Fruit fly (Drosophila melanogaster) whole organism, embryonic: ENCODE measurements around the gene CG3919.

Experiments used
- CG10209 ChIP-seq: fragments of 200-800 bp; sonication (Bioruptor generic); optimal IDR thresholded peaks from 3 replicates; lab custom pipeline; 2017; ENCODE audit warnings: missing biosample characterization, mild to moderate bottlenecking, missing genetic modification characterization, missing genetic modification reagents
- CG12155 ChIP-seq: fragments of 200-800 bp; sonication (Bioruptor generic); optimal IDR thresholded peaks from 3 replicates; lab custom pipeline; 2016; ENCODE audit warnings: missing biosample characterization, missing genetic modification characterization
- CG14710 ChIP-seq: fragments of 200-800 bp; sonication (Bioruptor generic); optimal IDR thresholded peaks from 3 replicates; lab custom pipeline; 2019; ENCODE audit warnings: missing biosample characterization, mild to moderate bottlenecking, missing genetic modification characterization, moderate library complexity
- CG15269 ChIP-seq: fragments of 200-800 bp; sonication (Bioruptor generic); optimal IDR thresholded peaks from 2 replicates; lab custom pipeline; 2018; ENCODE audit warnings: missing biosample characterization, mild to moderate bottlenecking, missing genetic modification characterization, moderate library complexity
- CG18476 ChIP-seq: fragments of 200-800 bp; sonication (Bioruptor generic); optimal IDR thresholded peaks from 2 replicates; lab custom pipeline; 2016; ENCODE audit warnings: missing biosample characterization, mild to moderate bottlenecking, missing genetic modification characterization
- CG2120 ChIP-seq: fragments of 200-800 bp; sonication (Bioruptor generic); optimal IDR thresholded peaks from 3 replicates; lab custom pipeline; 2016; ENCODE audit warnings: missing biosample characterization, missing genetic modification characterization
- CG30431 ChIP-seq: fragments of 200-800 bp; sonication (Bioruptor generic); optimal IDR thresholded peaks from 2 replicates; lab custom pipeline; 2017; ENCODE audit warnings: missing biosample characterization, missing genetic modification characterization
- CG31441 ChIP-seq: fragments of 200-800 bp; sonication (Bioruptor generic); IDR thresholded peaks from 2 replicates; pipeline ENCODE4 v1.3.6; 2022; ENCODE audit warnings: missing biosample characterization, missing genetic modification characterization
- CG3163 ChIP-seq: fragments of 200-800 bp; sonication (Bioruptor generic); optimal IDR thresholded peaks from 3 replicates; lab custom pipeline; 2016; ENCODE audit warnings: missing biosample characterization, missing genetic modification characterization
- CG3281 ChIP-seq: fragments of 200-800 bp; sonication (Bioruptor generic); optimal IDR thresholded peaks from 3 replicates; lab custom pipeline; 2017; ENCODE audit warnings: missing biosample characterization, mild to moderate bottlenecking, missing genetic modification characterization
- CG4282 ChIP-seq: fragments of 200-800 bp; sonication (Bioruptor generic); optimal IDR thresholded peaks from 2 replicates; lab custom pipeline; 2016; ENCODE audit warnings: missing biosample characterization, missing genetic modification characterization
- CG4820 ChIP-seq: fragments of 200-800 bp; sonication (Bioruptor generic); optimal IDR thresholded peaks from 3 replicates; lab custom pipeline; 2016; ENCODE audit warnings: missing biosample characterization, missing genetic modification characterization
- CG5245 ChIP-seq: fragments of 200-800 bp; sonication (Bioruptor generic); optimal IDR thresholded peaks from 3 replicates; lab custom pipeline; 2016; ENCODE audit warnings: missing biosample characterization, missing genetic modification characterization
- CG6654 ChIP-seq: fragments of 200-800 bp; sonication (Bioruptor generic); optimal IDR thresholded peaks from 2 replicates; lab custom pipeline; 2017; ENCODE audit warnings: missing biosample characterization, mild to moderate bottlenecking, missing genetic modification characterization
- CG7556 ChIP-seq: fragments of 200-800 bp; sonication (Bioruptor generic); optimal IDR thresholded peaks from 2 replicates; lab custom pipeline; 2017; ENCODE audit warnings: missing biosample characterization, mild to moderate bottlenecking, missing genetic modification characterization
- CG8924 ChIP-seq: fragments of 200-800 bp; optimal IDR thresholded peaks from 3 replicates; lab custom pipeline; 2019; ENCODE audit warnings: missing biosample characterization, mild to moderate bottlenecking, missing genetic modification characterization, moderate library complexity
- CG9215 ChIP-seq: fragments of 200-800 bp; sonication (Bioruptor generic); IDR thresholded peaks from 2 replicates; pipeline ENCODE4 v1.3.6; 2022; ENCODE audit warnings: missing biosample characterization, missing genetic modification characterization
- CG9932 ChIP-seq: fragments of 200-800 bp; sonication (Bioruptor generic); IDR thresholded peaks from 2 replicates; pipeline ENCODE4 v1.3.6; 2022; ENCODE audit warnings: missing biosample characterization, missing genetic modification characterization
- D19B ChIP-seq: fragments of 200-800 bp; sonication (Bioruptor generic); optimal IDR thresholded peaks from 2 replicates; lab custom pipeline; 2017; ENCODE audit warnings: missing biosample characterization, mild to moderate bottlenecking, missing genetic modification characterization
- Dbx ChIP-seq: fragments of 200-800 bp; sonication (Bioruptor generic); IDR thresholded peaks from 3 replicates; pipeline ENCODE4 v1.3.6; 2022; ENCODE audit warnings: missing biosample characterization, missing genetic modification characterization
- Dip2 ChIP-seq: fragments of 200-800 bp; sonication (Bioruptor generic); IDR thresholded peaks from 2 replicates; pipeline ENCODE4 v1.3.6; 2022; ENCODE audit warnings: missing biosample characterization, missing genetic modification characterization
- E2f2 ChIP-seq: fragments of 200-800 bp; sonication (Bioruptor generic); IDR thresholded peaks from 2 replicates; pipeline ENCODE4 v1.3.6; 2022; ENCODE audit warnings: missing biosample characterization, missing genetic modification characterization
- Hr39 ChIP-seq: fragments of >200 bp; optimal IDR thresholded peaks from 2 replicates; lab custom pipeline; 2017
- Hr51 ChIP-seq, 2 experiments: fragments of 200-800 bp; sonication (Bioruptor generic); optimal IDR thresholded peaks; 2 replicates in 1 of 2; 3 replicates in 1 of 2; lab custom pipeline; 2016 to 2018; ENCODE audit warnings: missing biosample characterization in 2 of 2, missing genetic modification characterization in 2 of 2, mild to moderate bottlenecking in 1 of 2, moderate library complexity in 1 of 2
- Hr78 ChIP-seq, 2 experiments: fragments of 200-800 bp in 1 of 2; fragments of >200 bp in 1 of 2; sonication (Bioruptor generic) in 1 of 2; optimal IDR thresholded peaks; 2 replicates each; lab custom pipeline; 2017 to 2019; ENCODE audit warnings: missing biosample characterization in 2 of 2, missing genetic modification characterization in 2 of 2, mild to moderate bottlenecking in 1 of 2, moderate library complexity in 1 of 2
- Lpt ChIP-seq: fragments of >200 bp; optimal IDR thresholded peaks from 2 replicates; lab custom pipeline; 2018; ENCODE audit warnings: missing biosample characterization, missing genetic modification characterization
- Mes4 ChIP-seq: fragments of 200-800 bp; sonication (Bioruptor generic); optimal IDR thresholded peaks from 2 replicates; lab custom pipeline; 2016; ENCODE audit warnings: missing biosample characterization, missing genetic modification characterization
- Mrtf ChIP-seq: fragments of 200-800 bp; sonication (Bioruptor generic); IDR thresholded peaks from 3 replicates; pipeline ENCODE4 v1.3.6; 2022; ENCODE audit warnings: missing biosample characterization, missing genetic modification characterization
- Opbp ChIP-seq: fragments of 200-800 bp; sonication (Bioruptor generic); IDR thresholded peaks from 3 replicates; pipeline ENCODE4 v1.3.6; 2022; ENCODE audit warnings: missing biosample characterization, missing genetic modification characterization; ENCODE audit not compliant: partially characterized antibody
- Ptx1 ChIP-seq: fragments of 200-800 bp; sonication (Bioruptor generic); IDR thresholded peaks from 2 replicates; pipeline ENCODE4 v1.3.6; 2022; ENCODE audit warnings: missing biosample characterization, missing genetic modification characterization
- Rx ChIP-seq: fragments of 200-800 bp; sonication (Bioruptor generic); IDR thresholded peaks from 2 replicates; pipeline ENCODE4 v1.3.6; 2022; ENCODE audit warnings: missing biosample characterization, missing genetic modification characterization
- Sox100B ChIP-seq: fragments of 200-800 bp; sonication (Bioruptor generic); optimal IDR thresholded peaks from 3 replicates; lab custom pipeline; 2018; ENCODE audit warnings: missing biosample characterization, mild to moderate bottlenecking, missing genetic modification characterization
- Stat92E ChIP-seq, 3 experiments: fragments of >200 bp in 2 of 3; fragments of 200-800 bp in 1 of 3; sonication (Bioruptor generic) in 1 of 3; optimal IDR thresholded peaks; 2 replicates each; lab custom pipeline; 2017 to 2019; ENCODE audit warnings: missing biosample characterization in 3 of 3, missing genetic modification characterization in 3 of 3, mild to moderate bottlenecking in 1 of 3, moderate library complexity in 1 of 3
- TFAM ChIP-seq: fragments of 200-800 bp; sonication (Bioruptor generic); optimal IDR thresholded peaks from 2 replicates; lab custom pipeline; 2017; ENCODE audit warnings: missing biosample characterization, missing genetic modification characterization, inconsistent platforms
- Trl ChIP-seq, 3 experiments: fragments of >200 bp in 2 of 3; fragments of 200-800 bp in 1 of 3; sonication (Bioruptor generic) in 1 of 3; optimal IDR thresholded peaks; 2 replicates in 1 of 3; 3 replicates in 2 of 3; lab custom pipeline; 2016 to 2017; ENCODE audit warnings: missing biosample characterization in 1 of 3, missing genetic modification characterization in 1 of 3
- Xbp1 ChIP-seq: fragments of 200-800 bp; sonication (Bioruptor generic); optimal IDR thresholded peaks from 3 replicates; lab custom pipeline; 2016; ENCODE audit warnings: missing biosample characterization, mild to moderate bottlenecking, missing genetic modification characterization
- ase ChIP-seq: fragments of 200-800 bp; sonication (Bioruptor generic); IDR thresholded peaks from 3 replicates; pipeline ENCODE4 v1.3.6; 2022; ENCODE audit warnings: missing biosample characterization, missing genetic modification characterization
- bab2 ChIP-seq: fragments of 200-800 bp; sonication (Bioruptor generic); optimal IDR thresholded peaks from 2 replicates; lab custom pipeline; 2016; ENCODE audit warnings: missing biosample characterization, missing genetic modification characterization
- caup ChIP-seq: fragments of 200-800 bp; sonication (Bioruptor generic); optimal IDR thresholded peaks from 3 replicates; lab custom pipeline; 2017; ENCODE audit warnings: missing biosample characterization, mild to moderate bottlenecking, missing genetic modification characterization, moderate library complexity; ENCODE audit not compliant: severe bottlenecking
- ftz-f1 ChIP-seq: fragments of 200-800 bp; sonication (Bioruptor generic); optimal IDR thresholded peaks from 2 replicates; lab custom pipeline; 2016; ENCODE audit warnings: missing biosample characterization, missing genetic modification characterization
- gsb-n ChIP-seq: fragments of 200-800 bp; sonication (Bioruptor generic); optimal IDR thresholded peaks from 3 replicates; lab custom pipeline; 2018; ENCODE audit warnings: missing biosample characterization, mild to moderate bottlenecking, missing genetic modification characterization
- gt ChIP-seq: fragments of 200-800 bp; sonication (Bioruptor generic); IDR thresholded peaks from 2 replicates; pipeline ENCODE4 v1.3.6; 2022; ENCODE audit warnings: missing biosample characterization, missing genetic modification characterization
- kah ChIP-seq: fragments of 200-800 bp; sonication (Bioruptor generic); optimal IDR thresholded peaks from 2 replicates; lab custom pipeline; 2018; ENCODE audit warnings: missing biosample characterization, mild to moderate bottlenecking, missing genetic modification characterization
- klu ChIP-seq: fragments of 200-800 bp; sonication (Bioruptor generic); IDR thresholded peaks from 2 replicates; pipeline ENCODE4 v1.3.6; 2022; ENCODE audit warnings: missing biosample characterization, missing genetic modification characterization
- pfk ChIP-seq: fragments of 200-800 bp; sonication (Bioruptor generic); optimal IDR thresholded peaks from 2 replicates; lab custom pipeline; 2018; ENCODE audit warnings: missing biosample characterization, mild to moderate bottlenecking, missing genetic modification characterization, moderate library complexity
- pita ChIP-seq: fragments of 200-800 bp; sonication (Bioruptor generic); optimal IDR thresholded peaks from 2 replicates; lab custom pipeline; 2017; ENCODE audit warnings: missing biosample characterization, mild to moderate bottlenecking, missing genetic modification characterization
- psq ChIP-seq: fragments of 200-800 bp; sonication (Bioruptor generic); optimal IDR thresholded peaks from 2 replicates; lab custom pipeline; 2017; ENCODE audit warnings: missing biosample characterization, missing genetic modification characterization
- ranshi ChIP-seq: fragments of 200-800 bp; sonication (Bioruptor generic); IDR thresholded peaks from 2 replicates; pipeline ENCODE4 v1.3.6; 2022; ENCODE audit warnings: missing biosample characterization, missing genetic modification characterization
- sqz ChIP-seq: fragments of 200-800 bp; sonication (Bioruptor generic); optimal IDR thresholded peaks from 3 replicates; lab custom pipeline; 2018; ENCODE audit warnings: missing biosample characterization, mild to moderate bottlenecking, missing genetic modification characterization
- twi ChIP-seq: fragments of 200-800 bp; optimal IDR thresholded peaks from 2 replicates; lab custom pipeline; 2019; ENCODE audit warnings: missing biosample characterization, mild to moderate bottlenecking, missing genetic modification characterization, moderate library complexity
- vvl ChIP-seq: fragments of 200-800 bp; sonication (Bioruptor generic); IDR thresholded peaks from 2 replicates; pipeline ENCODE4 v1.3.6; 2022; ENCODE audit warnings: missing biosample characterization, missing genetic modification characterization
- zfh2 ChIP-seq: fragments of 200-800 bp; sonication (Bioruptor generic); optimal IDR thresholded peaks from 2 replicates; lab custom pipeline; 2016; ENCODE audit warnings: missing biosample characterization, missing genetic modification characterization

The CG3919 gene

dm6 chr3L:14451534-14451933 is 41.1 kb downstream of the CG3919 start (continued):
- no peak for TF ChIP-seq CG7556 (GFP tag; lab: Kevin White, UChicago)
- peak; percentile 7 for TF ChIP-seq CG14710 (tag; lab: Kevin White, UChicago)
- no peak for TF ChIP-seq TFAM
- TF ChIP-seq Mes4: no peak
- peak; percentile 45; the same call in 1 of the 2 replicates for TF ChIP-seq Ptx1 (GFP tag; lab: Robert Waterston, UW)
- no peak for TF ChIP-seq CG3281
- no peak for TF ChIP-seq Mrtf (GFP tag; lab: Robert Waterston, UW)
- no peak for TF ChIP-seq gt (GFP tag; lab: Robert Waterston, UW)
- no peak for TF ChIP-seq CG4820
- TF ChIP-seq pfk: no peak
- TF ChIP-seq zfh2 (GFP tag; lab: Kevin White, UChicago): no peak
- no peak for TF ChIP-seq klu (GFP tag; lab: Robert Waterston, UW)
- TF ChIP-seq Sox100B: no peak
- TF ChIP-seq twi (tag; lab: Kevin White, UChicago): no peak
- no peak for TF ChIP-seq caup
- no peak for TF ChIP-seq Hr39 (lab: Kevin White, UChicago)
- TF ChIP-seq CG10209 (GFP tag; lab: Kevin White, UChicago): peak; percentile 10
- no peak for TF ChIP-seq CG5245 (GFP tag; lab: Kevin White, UChicago)
- TF ChIP-seq CG6654 (GFP tag; lab: Kevin White, UChicago): no peak
- no peak for TF ChIP-seq CG4282
- no peak for TF ChIP-seq CG12155 (GFP tag; lab: Kevin White, UChicago)
- TF ChIP-seq Opbp: no peak
- no peak for TF ChIP-seq CG9215 (GFP tag; lab: Robert Waterston, UW)
- no peak for TF ChIP-seq CG2120 (GFP tag; lab: Kevin White, UChicago)
- no peak for TF ChIP-seq Dip2
- TF ChIP-seq Xbp1 (GFP tag; lab: Kevin White, UChicago): peak; percentile 8
- TF ChIP-seq ranshi: no peak
- TF ChIP-seq bab2: no peak
- no peak for TF ChIP-seq gsb-n (tag; lab: Kevin White, UChicago)
- TF ChIP-seq ftz-f1 (GFP tag; lab: Kevin White, UChicago): no peak
- no peak for TF ChIP-seq Lpt (GFP tag; lab: Kevin White, UChicago)
- TF ChIP-seq Rx (GFP tag; lab: Robert Waterston, UW): peak; percentile 47; the same call in 1 of the 2 replicates
- no peak for TF ChIP-seq sqz (GFP tag; lab: Kevin White, UChicago)
- no peak for TF ChIP-seq pita (GFP tag; lab: Kevin White, UChicago)
- no peak for TF ChIP-seq CG3163
- TF ChIP-seq CG15269 (tag; lab: Kevin White, UChicago): peak; percentile 3
- TF ChIP-seq CG18476 (GFP tag; lab: Kevin White, UChicago): no peak
- TF ChIP-seq Stat92E (GFP tag; optimal IDR thresholded peaks at IDR 0.05; lab: Kevin White, UChicago): no peak
- TF ChIP-seq Dbx (GFP tag; lab: Robert Waterston, UW): no peak
- no peak for TF ChIP-seq CG8924 (tag; lab: Kevin White, UChicago)
- peak in 1 of 2 experiments; percentile 25 for TF ChIP-seq Hr51 (GFP tag; optimal IDR thresholded peaks at IDR 0.05; lab: Kevin White, UChicago)
- TF ChIP-seq CG31441 (GFP tag; lab: Robert Waterston, UW): 0 out of 2 replicates have a peak, but pooled peaks have one; percentile 12
- no peak for TF ChIP-seq kah
- TF ChIP-seq vvl (GFP tag; lab: Robert Waterston, UW): no peak
- TF ChIP-seq CG30431 (GFP tag; lab: Kevin White, UChicago): peak; percentile 4
- no peak for TF ChIP-seq E2f2 (GFP tag; lab: Robert Waterston, UW)
- TF ChIP-seq psq (GFP tag; lab: Kevin White, UChicago): no peak
- TF ChIP-seq D19B (GFP tag; lab: Kevin White, UChicago): no peak
- no peak for TF ChIP-seq Trl (optimal IDR thresholded peaks at IDR 0.05; lab: Kevin White, UChicago)
- no peak for TF ChIP-seq Trl (GFP tag; optimal IDR thresholded peaks at IDR 0.05; lab: Kevin White, UChicago)
- TF ChIP-seq CG9932 (GFP tag; lab: Robert Waterston, UW): no peak
- TF ChIP-seq Hr78 (GFP tag; optimal IDR thresholded peaks at IDR 0.05; lab: Kevin White, UChicago): no peak
- no peak for TF ChIP-seq ase
